Fruit fly (Drosophila melanogaster) whole organism, wandering third instar larva: ENCODE data around the gene ClpP.

ENCODE experiments used
- CG32264 ChIP-seq: fragments of 200-800 bp; sonication (Bioruptor generic); optimal IDR thresholded peaks from 2 replicates; lab custom pipeline; 2016; ENCODE audit warnings: missing biosample characterization, missing genetic modification characterization
- CrebA ChIP-seq: fragments of 200-800 bp; sonication (Bioruptor generic); optimal IDR thresholded peaks from 2 replicates; lab custom pipeline; 2016; ENCODE audit warnings: missing biosample characterization, mild to moderate bottlenecking, missing genetic modification characterization, borderline replicate concordance
- Myc ChIP-seq: fragments of >200 bp; optimal IDR thresholded peaks from 2 replicates; lab custom pipeline; 2017
- Sp1 ChIP-seq: fragments of 200-800 bp; sonication (Bioruptor generic); optimal IDR thresholded peaks from 3 replicates; lab custom pipeline; 2019; ENCODE audit warnings: missing biosample characterization, mild to moderate bottlenecking, missing genetic modification characterization, moderate library complexity
- br ChIP-seq: fragments of 200-800 bp; sonication (Bioruptor generic); optimal IDR thresholded peaks from 2 replicates; lab custom pipeline; 2016; ENCODE audit warnings: missing biosample characterization, missing genetic modification characterization
- foxo ChIP-seq, 2 experiments: fragments of 200-800 bp; sonication (Bioruptor generic); optimal IDR thresholded peaks; 2 replicates in 1 of 2; 3 replicates in 1 of 2; lab custom pipeline; 2016 to 2017; ENCODE audit warnings: missing biosample characterization in 2 of 2, missing genetic modification characterization in 2 of 2
- h ChIP-seq: fragments of 200-800 bp; sonication (Bioruptor generic); optimal IDR thresholded peaks from 3 replicates; lab custom pipeline; 2016; ENCODE audit warnings: missing biosample characterization, mild to moderate bottlenecking, missing genetic modification characterization
- lola ChIP-seq: fragments of >200 bp; optimal IDR thresholded peaks from 2 replicates; lab custom pipeline; 2017; ENCODE audit warnings: missing biosample characterization, missing genetic modification characterization
- pan ChIP-seq: fragments of >200 bp; optimal IDR thresholded peaks from 2 replicates; lab custom pipeline; 2017

dm6 chr2L:10321612-10322011 is 35.0 kb upstream of the ClpP start:
- no peak for TF ChIP-seq Myc
- no peak for TF ChIP-seq Sp1 (GFP tag; lab: Kevin White, UChicago)
- TF ChIP-seq foxo (GFP tag; optimal IDR thresholded peaks at IDR 0.05; lab: Kevin White, UChicago) = no peak
- TF ChIP-seq lola = no peak
- TF ChIP-seq h (GFP tag; lab: Kevin White, UChicago) = no peak
- TF ChIP-seq CrebA (GFP tag; lab: Kevin White, UChicago) = no peak
- TF ChIP-seq CG32264 (GFP tag; lab: Kevin White, UChicago) = no peak
- TF ChIP-seq br (GFP tag; lab: Kevin White, UChicago) = no peak
- TF ChIP-seq pan (lab: Kevin White, UChicago) = no peak
